Worm (Caenorhabditis elegans): Measurements from ENCODE around the gene F53C11.9.

DNA sequence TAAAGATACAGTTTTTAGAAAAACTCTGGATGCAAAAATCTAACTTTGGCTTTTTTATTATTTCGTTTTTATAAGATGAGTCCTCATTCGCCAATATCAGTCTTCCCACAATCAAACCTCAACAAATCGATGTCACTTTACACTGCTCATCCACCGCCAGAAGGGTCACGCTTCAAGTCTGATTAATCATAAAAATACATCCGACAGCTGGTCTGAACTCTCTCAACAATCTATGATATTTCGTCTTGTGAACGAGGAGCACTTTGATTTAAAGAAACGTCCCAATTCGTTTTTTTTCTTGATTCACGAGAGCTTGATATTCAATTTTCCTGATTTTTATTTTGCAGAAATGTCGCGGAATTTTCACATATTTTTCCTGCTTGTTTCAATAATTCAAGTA, 50.1 kb downstream of the F53C11.9 start, which contains the start of gene nrf-5:
- no peak for TF ChIP-seq klf-2 (GFP tag; conservative IDR thresholded peaks at IDR 0.05)
- no peak for TF ChIP-seq cog-1 (tag; optimal IDR thresholded peaks at IDR 0.05)
- TF ChIP-seq ztf-23 (GFP tag; IDR thresholded peaks at IDR 0.05): no peak
- TF ChIP-seq ztf-29 (GFP tag; IDR thresholded peaks at IDR 0.05): no peak
- TF ChIP-seq T22C8.4 (GFP tag; IDR thresholded peaks at IDR 0.05): no peak
- no peak for TF ChIP-seq med-1 (GFP tag; optimal IDR thresholded peaks at IDR 0.05; ENCODE audit: insufficient read depth)
- no peak for TF ChIP-seq tab-1 (GFP tag; IDR thresholded peaks at IDR 0.05)
- TF ChIP-seq flt-1 (GFP tag; IDR thresholded peaks at IDR 0.05): no peak
- TF ChIP-seq ref-1 (GFP tag; conservative IDR thresholded peaks at IDR 0.05): no peak

Data from whole organism, midembryonic.